Fruit fly (Drosophila melanogaster): ENCODE results near the gene CG31915.

CG31915 gene

dm6 chr2L:5507082-5507481 is 20.8 kb upstream of the CG31915 start:
- TF ChIP-seq gsb (GFP tag; IDR thresholded peaks at IDR 0.05) (no peak), ttk (GFP tag; IDR thresholded peaks at IDR 0.05) (no peak), tna (GFP tag; IDR thresholded peaks at IDR 0.05; ENCODE audit: partially characterized antibody) (no peak), CG12219 (GFP tag; optimal IDR thresholded peaks at IDR 0.05) (no peak), hkb (optimal IDR thresholded peaks at IDR 0.05) (no peak), hkb (GFP tag; IDR thresholded peaks at IDR 0.05) (no peak), Dad (GFP tag; optimal IDR thresholded peaks at IDR 0.05) (no peak), D19A (tag; optimal IDR thresholded peaks at IDR 0.05) (no peak), CG17802 (tag; optimal IDR thresholded peaks at IDR 0.05) (no peak), pho (GFP tag; optimal IDR thresholded peaks at IDR 0.05) (no peak), CG6272 (GFP tag; IDR thresholded peaks at IDR 0.05) (no peak), Myb (GFP tag; optimal IDR thresholded peaks at IDR 0.05) (no peak), CG6683 (GFP tag; optimal IDR thresholded peaks at IDR 0.05) (no peak), ham (GFP tag; IDR thresholded peaks at IDR 0.05) (no peak), CG17385 (GFP tag; optimal IDR thresholded peaks at IDR 0.05) (no peak), HLH3B (GFP tag; IDR thresholded peaks at IDR 0.05) (no peak), HHEX (GFP tag; optimal IDR thresholded peaks at IDR 0.05) (no peak), CG12391 (tag; optimal IDR thresholded peaks at IDR 0.05) (no peak)

- TF ChIP-seq sisA (GFP tag; IDR thresholded peaks at IDR 0.05) (0 out of 2 replicates have a peak, but pooled peaks have one; percentile 20), tx (GFP tag; optimal IDR thresholded peaks at IDR 0.05) (no peak), ewg (GFP tag; optimal IDR thresholded peaks at IDR 0.05) (peak; percentile 30), ap (GFP tag; IDR thresholded peaks at IDR 0.05) (no peak), Nf-YB (GFP tag; optimal IDR thresholded peaks at IDR 0.05) (peak; percentile 60), Ptx1 (GFP tag; IDR thresholded peaks at IDR 0.05) (0 out of 2 replicates have a peak, but pooled peaks have one; percentile 12), CG8281 (tag; optimal IDR thresholded peaks at IDR 0.05) (no peak), sens (GFP tag) (peak; percentile 69), vfl (GFP tag; optimal IDR thresholded peaks at IDR 0.05) (no peak), pnt (GFP tag; optimal IDR thresholded peaks at IDR 0.05) (no peak), CG11723 (GFP tag; optimal IDR thresholded peaks at IDR 0.05) (no peak), CG33557 (GFP tag; optimal IDR thresholded peaks at IDR 0.05) (no peak), Nf-YC (tag; optimal IDR thresholded peaks at IDR 0.05) (peak; percentile 59), chinmo (GFP tag; IDR thresholded peaks at IDR 0.05; ENCODE audit: partially characterized antibody) (no peak), gsb-n (tag; optimal IDR thresholded peaks at IDR 0.05) (peak; percentile 38)
Observed at dm6 chr2L:5507823-5508438, 20.0 kb upstream of the CG31915 start.

dm6 chr2L:5514946-5515345 is 13.0 kb upstream of the CG31915 start:
- TF ChIP-seq ewg (GFP tag; optimal IDR thresholded peaks at IDR 0.05) = peak; percentile 61
- TF ChIP-seq Nf-YC (tag; optimal IDR thresholded peaks at IDR 0.05) = peak; percentile 74
- TF ChIP-seq z (GFP tag; IDR thresholded peaks at IDR 0.05) = peak; percentile 54; the same call in 1 of the 3 replicates
- TF ChIP-seq CG18599 (GFP tag; optimal IDR thresholded peaks at IDR 0.05) = no peak
- no peak for TF ChIP-seq CG14014 (GFP tag; IDR thresholded peaks at IDR 0.05)
- peak; percentile 73 for TF ChIP-seq abd-A (tag; optimal IDR thresholded peaks at IDR 0.05)
- peak; percentile 43 for TF ChIP-seq Nf-YB (GFP tag; optimal IDR thresholded peaks at IDR 0.05)
